Fruit fly (Drosophila melanogaster) whole organism, adult: ENCODE results near the gene CG42404.

Source experiments
- CG12768 ChIP-seq: fragments of 200-800 bp; sonication (Bioruptor generic); optimal IDR thresholded peaks from 2 replicates; lab custom pipeline; 2017; ENCODE audit warnings: missing biosample characterization, missing genetic modification characterization, mild to moderate bottlenecking, moderate library complexity, missing genetic modification reagents
- CG14711 ChIP-seq: fragments of 200-800 bp; sonication (Bioruptor generic); optimal IDR thresholded peaks from 2 replicates; lab custom pipeline; 2018; ENCODE audit warnings: missing biosample characterization, mild to moderate bottlenecking, missing genetic modification characterization, moderate library complexity
- CG33017 ChIP-seq: fragments of 200-800 bp; sonication (Bioruptor generic); optimal IDR thresholded peaks from 2 replicates; lab custom pipeline; 2018; ENCODE audit warnings: missing biosample characterization, mild to moderate bottlenecking, missing genetic modification characterization, moderate library complexity
- CG5204 ChIP-seq: fragments of 200-800 bp; sonication (Bioruptor generic); optimal IDR thresholded peaks from 2 replicates; lab custom pipeline; 2016; ENCODE audit warnings: missing biosample characterization, missing genetic modification characterization
- CG7101 ChIP-seq: fragments of 200-800 bp; sonication (Bioruptor generic); optimal IDR thresholded peaks from 2 replicates; lab custom pipeline; 2018; ENCODE audit warnings: missing biosample characterization, mild to moderate bottlenecking, missing genetic modification characterization, moderate library complexity
- Clk ChIP-seq: fragments of 200-800 bp; sonication (Bioruptor generic); optimal IDR thresholded peaks from 2 replicates; lab custom pipeline; 2017; ENCODE audit warnings: missing biosample characterization, missing genetic modification characterization
- Mnt ChIP-seq: fragments of 200-800 bp; sonication (Bioruptor generic); optimal IDR thresholded peaks from 2 replicates; lab custom pipeline; 2016; ENCODE audit warnings: missing biosample characterization, mild to moderate bottlenecking, missing genetic modification characterization
- bab1 ChIP-seq: fragments of 200-800 bp; sonication (Bioruptor generic); optimal IDR thresholded peaks from 3 replicates; lab custom pipeline; 2019; ENCODE audit warnings: missing biosample characterization, mild to moderate bottlenecking, missing genetic modification characterization, moderate library complexity
- cic ChIP-seq: fragments of 200-800 bp; sonication (Bioruptor generic); optimal IDR thresholded peaks from 2 replicates; lab custom pipeline; 2017; ENCODE audit warnings: missing biosample characterization, mild to moderate bottlenecking, missing genetic modification characterization, moderate library complexity
- kay ChIP-seq: fragments of 200-800 bp; sonication (Bioruptor generic); peaks from one replicate; lab custom pipeline; 2016; ENCODE audit warnings: missing biosample characterization, missing genetic modification characterization, borderline replicate concordance
- pad ChIP-seq: fragments of 200-800 bp; sonication (Bioruptor generic); optimal IDR thresholded peaks from 3 replicates; lab custom pipeline; 2017; ENCODE audit warnings: missing biosample characterization, missing genetic modification characterization, mild to moderate bottlenecking, moderate library complexity, missing genetic modification reagents

DNA sequence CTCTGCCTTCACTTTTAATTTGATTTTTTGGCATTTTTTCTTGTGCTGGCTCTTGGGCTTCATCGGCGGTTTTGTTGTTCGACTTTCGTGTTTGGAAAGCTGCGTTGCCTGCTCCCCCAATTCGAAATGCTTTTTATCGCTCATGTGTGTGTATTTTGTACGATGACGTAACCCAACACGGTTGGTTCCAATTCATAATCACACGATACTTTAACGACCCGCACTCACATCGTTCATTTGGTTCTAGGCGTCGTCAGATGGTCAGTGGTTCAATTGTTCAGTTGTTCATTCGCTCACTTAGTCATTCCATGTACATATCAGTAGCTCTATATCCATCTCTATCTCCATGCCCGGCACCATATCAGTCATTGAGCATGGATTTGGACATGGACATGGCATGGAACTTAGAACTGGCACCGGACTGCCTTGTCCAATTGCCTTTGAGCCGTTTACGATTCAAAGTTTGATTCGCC lies 44.0 kb downstream of the CG42404 start:
- TF ChIP-seq CG14711 (tag; lab: Kevin White, UChicago): no peak
- no peak for TF ChIP-seq CG7101 (tag; lab: Kevin White, UChicago)
- no peak for TF ChIP-seq CG5204 (GFP tag; lab: Kevin White, UChicago)
- no peak for TF ChIP-seq pad (GFP tag; lab: Kevin White, UChicago)
- TF ChIP-seq Mnt (GFP tag; lab: Kevin White, UChicago): no peak
- TF ChIP-seq kay: no peak
- TF ChIP-seq bab1 (GFP tag; lab: Kevin White, UChicago): no peak
- TF ChIP-seq CG12768: no peak
- no peak for TF ChIP-seq cic (GFP tag; lab: Kevin White, UChicago)
- TF ChIP-seq Clk (GFP tag; lab: Kevin White, UChicago): no peak
- no peak for TF ChIP-seq CG33017 (tag; lab: Kevin White, UChicago)
